Worm (Caenorhabditis elegans): ENCODE results near the gene sel-10.
A peak's percentile ranks its signal among the peaks of the same experiment; 100 is the strongest.

Gene sel-10

ce11 chrV:13789362-13789761 lies 29.8 kb upstream of the sel-10 start (continued):
- TF ChIP-seq nhr-237 (tag; optimal IDR thresholded peaks at IDR 0.05) (no peak), unc-62 (GFP tag; optimal IDR thresholded peaks at IDR 0.05 in 1 of 2) (peak in 1 of 2 experiments; percentile 100), unc-62 (tag; optimal IDR thresholded peaks at IDR 0.05) (no peak), snpc-1.2 (GFP tag; IDR thresholded peaks at IDR 0.05) (no peak), nhr-11 (tag; optimal IDR thresholded peaks at IDR 0.05) (peak; percentile 96), F37D6.2 (tag; optimal IDR thresholded peaks at IDR 0.05) (peak; percentile 9), zip-2 (tag; optimal IDR thresholded peaks at IDR 0.05) (no peak), F44E2.7 (GFP tag; IDR thresholded peaks at IDR 0.05) (no peak), spr-1 (tag; optimal IDR thresholded peaks at IDR 0.05) (peak; percentile 15), ZK546.5 (tag; optimal IDR thresholded peaks at IDR 0.05) (no peak), pqm-1 (tag; optimal IDR thresholded peaks at IDR 0.05) (no peak)

DNA sequence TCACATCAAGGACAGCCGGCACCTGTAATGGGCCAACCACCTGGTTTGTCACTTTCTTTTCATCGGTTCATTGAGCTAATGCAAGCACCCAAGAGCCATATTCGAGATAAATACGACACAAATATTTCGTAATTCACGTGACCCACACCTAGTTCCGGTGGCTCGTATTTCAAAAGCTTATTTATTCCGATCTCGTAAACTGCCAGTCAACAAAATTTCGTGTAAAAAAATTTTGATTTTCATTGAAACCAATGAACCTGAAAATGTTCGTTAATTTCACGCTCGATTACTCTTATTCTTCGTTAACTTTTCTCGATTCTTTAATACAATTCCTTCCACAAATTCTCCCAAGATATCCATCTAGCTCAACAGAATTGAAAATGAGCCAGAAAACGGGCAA lies 29.0 kb upstream of the sel-10 start:
- TF ChIP-seq Y105C5A.15 (GFP tag; IDR thresholded peaks at IDR 0.05) (no peak), zfp-3 (GFP tag; conservative IDR thresholded peaks at IDR 0.05) (0 out of 2 replicates have a peak, but pooled peaks have one; percentile 21), mep-1 (tag; optimal IDR thresholded peaks at IDR 0.05) (no peak), aha-1 (tag) (peak; percentile 72), F37D6.2 (tag; optimal IDR thresholded peaks at IDR 0.05) (no peak)

- TF ChIP-seq T26A8.4 (GFP tag; IDR thresholded peaks at IDR 0.05) (no peak), nhr-6 (tag; optimal IDR thresholded peaks at IDR 0.05) (no peak), nhr-28 (tag; optimal IDR thresholded peaks at IDR 0.05) (peak; percentile 65), mep-1 (tag; optimal IDR thresholded peaks at IDR 0.05) (peak; percentile 41), lin-29 (GFP tag; IDR thresholded peaks at IDR 0.05) (no peak), fkh-10 (GFP tag; optimal IDR thresholded peaks at IDR 0.05) (no peak), mdl-1 (tag; optimal IDR thresholded peaks at IDR 0.05) (peak in 1 of 2 experiments; percentile 26), egl-27 (tag; optimal IDR thresholded peaks at IDR 0.05) (no peak), dmd-6 (GFP tag; IDR thresholded peaks at IDR 0.05) (no peak), nhr-48 (tag; optimal IDR thresholded peaks at IDR 0.05) (no peak), ceh-44 (GFP tag; IDR thresholded peaks at IDR 0.05) (no peak), hlh-30 (tag; optimal IDR thresholded peaks at IDR 0.05; ENCODE audit: insufficient read depth) (peak; percentile 72), hlh-11 (tag; optimal IDR thresholded peaks at IDR 0.05) (peak; percentile 22), lsy-2 (tag; optimal IDR thresholded peaks at IDR 0.05) (peak in 1 of 2 experiments; percentile 19)
Measured at ce11 chrV:13790557-13790956, 28.6 kb upstream of the sel-10 start.

ce11 chrV:13794046-13794445 lies 25.1 kb upstream of the sel-10 start:
- TF ChIP-seq set-16 (GFP tag; IDR thresholded peaks at IDR 0.05): peak; percentile 74
- TF ChIP-seq Y5F2A.4 (GFP tag; optimal IDR thresholded peaks at IDR 0.05): no peak
- no peak for TF ChIP-seq sdz-12 (GFP tag; optimal IDR thresholded peaks at IDR 0.05)
- TF ChIP-seq egl-43 (GFP tag; IDR thresholded peaks at IDR 0.05): 0 out of 2 replicates have a peak, but pooled peaks have one; percentile 17
- 0 out of 2 replicates have a peak, but pooled peaks have one; percentile 26 for TF ChIP-seq dmd-8 (GFP tag; IDR thresholded peaks at IDR 0.05)
- no peak for TF ChIP-seq ama-1 (optimal IDR thresholded peaks at IDR 0.05)
- no peak for TF ChIP-seq ceh-82 (tag; optimal IDR thresholded peaks at IDR 0.05)
- TF ChIP-seq unc-39 (tag; optimal IDR thresholded peaks at IDR 0.05): no peak

DNA sequence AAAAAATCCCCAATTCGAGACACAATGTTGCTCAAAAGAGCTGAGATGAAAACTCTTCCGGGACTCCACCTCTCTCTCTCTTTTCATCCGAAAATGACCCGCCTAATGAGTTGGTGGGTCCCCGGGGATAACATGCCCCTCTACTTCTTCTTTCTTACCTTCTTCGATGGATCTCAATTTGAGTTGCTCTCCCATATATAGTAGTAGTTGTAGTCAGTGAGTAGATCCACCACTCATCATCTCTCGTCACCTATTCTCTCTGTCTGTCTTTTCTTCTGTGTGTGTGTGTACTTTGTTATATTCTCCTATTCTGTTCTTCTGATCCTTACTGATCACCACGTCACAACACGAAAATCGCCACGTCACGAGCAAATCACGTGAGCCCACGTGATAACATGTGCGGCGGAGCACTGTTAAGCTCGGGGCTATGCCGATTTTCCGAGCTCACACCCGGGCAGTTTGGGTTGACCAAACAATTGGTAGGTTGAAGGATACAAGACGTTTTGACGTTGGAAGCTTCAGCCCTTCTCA lies 22.9 kb upstream of the sel-10 start, which contains the start of gene twk-32:
Gene twk-32 (plus strand): TSS at position 396 of the 531 bp plus-strand sequence.
- peak; percentile 73 for TF ChIP-seq aha-1 (tag)
- 0 out of 2 replicates have a peak, but pooled peaks have one; percentile 23 for TF ChIP-seq hmg-1.1 (GFP tag; IDR thresholded peaks at IDR 0.05)
- TF ChIP-seq dmd-9 (GFP tag; IDR thresholded peaks at IDR 0.05): 0 out of 2 replicates have a peak, but pooled peaks have one; percentile 18
- TF ChIP-seq mep-1 (tag; optimal IDR thresholded peaks at IDR 0.05): peak; percentile 19
- no peak for TF ChIP-seq ceh-32 (tag; optimal IDR thresholded peaks at IDR 0.05; ENCODE audit: poor library complexity)
- TF ChIP-seq set-16 (GFP tag; IDR thresholded peaks at IDR 0.05): 0 out of 2 replicates have a peak, but pooled peaks have one; percentile 5
- TF ChIP-seq spr-1 (tag; optimal IDR thresholded peaks at IDR 0.05): no peak
- no peak for TF ChIP-seq ces-1 (GFP tag; optimal IDR thresholded peaks at IDR 0.05)
- TF ChIP-seq php-3 (GFP tag; IDR thresholded peaks at IDR 0.05): no peak
- TF ChIP-seq lir-3 (tag; optimal IDR thresholded peaks at IDR 0.05): no peak
- no peak for TF ChIP-seq egl-43 (GFP tag; IDR thresholded peaks at IDR 0.05)
- TF ChIP-seq ama-1 (optimal IDR thresholded peaks at IDR 0.05): peak; percentile 68
- peak; percentile 70 for TF ChIP-seq hlh-30 (tag; optimal IDR thresholded peaks at IDR 0.05; ENCODE audit: insufficient read depth)
- TF ChIP-seq Y105C5A.15 (GFP tag; IDR thresholded peaks at IDR 0.05): 0 out of 2 replicates have a peak, but pooled peaks have one; percentile 40
- TF ChIP-seq hlh-11 (tag; optimal IDR thresholded peaks at IDR 0.05): peak; percentile 35
- peak in 1 of 2 experiments; percentile 83 for TF ChIP-seq unc-62 (GFP tag; optimal IDR thresholded peaks at IDR 0.05 in 1 of 2)
- no peak for TF ChIP-seq unc-62 (tag; optimal IDR thresholded peaks at IDR 0.05)
- no peak for TF ChIP-seq lin-1 (GFP tag; IDR thresholded peaks at IDR 0.05)
- TF ChIP-seq duxl-1 (tag; optimal IDR thresholded peaks at IDR 0.05; ENCODE audit: poor library complexity): no peak
